Worm (Caenorhabditis elegans) whole organism, late embryonic: ENCODE results near the gene clec-55.
A peak's percentile ranks its signal among the peaks of the same experiment; 100 is the strongest.

ENCODE experiments used
- F13H6.1 ChIP-seq: sonication (generic microtip); optimal IDR thresholded peaks from 2 replicates; lab custom pipeline; 2016; ENCODE audit warnings: missing genetic modification characterization, missing compliant biosample characterization
- K02D7.2 ChIP-seq: sonication (generic microtip); optimal IDR thresholded peaks from 2 replicates; lab custom pipeline; 2017; ENCODE audit warnings: mild to moderate bottlenecking, missing genetic modification characterization, missing compliant biosample characterization
- ceh-2 ChIP-seq: sonication (generic microtip); optimal IDR thresholded peaks from 2 replicates; lab custom pipeline; 2016; ENCODE audit warnings: missing genotype, missing genetic modification characterization, missing compliant biosample characterization
- ceh-22 ChIP-seq: sonication (generic microtip); optimal IDR thresholded peaks from 2 replicates; lab custom pipeline; 2017; ENCODE audit warnings: missing biosample characterization, missing genetic modification characterization
- ceh-24 ChIP-seq: sonication (generic microtip); optimal IDR thresholded peaks from 2 replicates; lab custom pipeline; 2016; ENCODE audit warnings: mild to moderate bottlenecking, missing genetic modification characterization, missing compliant biosample characterization
- ceh-31 ChIP-seq: sonication (generic microtip); optimal IDR thresholded peaks from 2 replicates; lab custom pipeline; 2016; ENCODE audit warnings: missing genetic modification characterization, missing compliant biosample characterization
- ceh-34 ChIP-seq: sonication (generic microtip); optimal IDR thresholded peaks from 2 replicates; lab custom pipeline; 2016; ENCODE audit warnings: mild to moderate bottlenecking, missing genetic modification characterization, missing compliant biosample characterization
- ceh-45 ChIP-seq: fragments of 200-800 bp; sonication (Bioruptor generic); IDR thresholded peaks from 2 replicates; pipeline ENCODE4 v1.3.6; 2022; ENCODE audit warnings: missing genetic modification reagents, missing genetic modification characterization, missing compliant biosample characterization
- ceh-48 ChIP-seq: sonication (generic microtip); optimal IDR thresholded peaks from 2 replicates; lab custom pipeline; 2016; ENCODE audit warnings: missing genetic modification characterization, inconsistent platforms, missing compliant biosample characterization
- ceh-6 ChIP-seq: fragments of 200-800 bp; sonication (Bioruptor generic); optimal IDR thresholded peaks from 2 replicates; lab custom pipeline; 2018; ENCODE audit warnings: mild to moderate bottlenecking, missing genetic modification characterization, missing compliant biosample characterization
- dmd-4 ChIP-seq: sonication (generic microtip); optimal IDR thresholded peaks from 2 replicates; lab custom pipeline; 2016; ENCODE audit warnings: borderline replicate concordance, missing genetic modification characterization, missing compliant biosample characterization
- elt-2 ChIP-seq: sonication (generic microtip); optimal IDR thresholded peaks from 2 replicates; lab custom pipeline; 2016; ENCODE audit warnings: missing genetic modification reagents, missing genetic modification characterization, missing compliant biosample characterization
- elt-4 ChIP-seq: sonication (generic microtip); optimal IDR thresholded peaks from 2 replicates; lab custom pipeline; 2016; ENCODE audit warnings: missing genetic modification characterization, missing compliant biosample characterization
- ets-4 ChIP-seq: sonication (generic microtip); optimal IDR thresholded peaks from 2 replicates; lab custom pipeline; 2016; ENCODE audit warnings: missing genetic modification characterization, missing compliant biosample characterization
- fax-1 ChIP-seq: sonication (generic microtip); optimal IDR thresholded peaks from 2 replicates; lab custom pipeline; 2016; ENCODE audit warnings: missing genotype, missing genetic modification characterization, missing compliant biosample characterization
- hlh-15 ChIP-seq: sonication (generic microtip); optimal IDR thresholded peaks from 2 replicates; lab custom pipeline; 2016; ENCODE audit warnings: missing genetic modification characterization, missing compliant biosample characterization
- hlh-30 ChIP-seq: sonication (generic microtip); optimal IDR thresholded peaks from 2 replicates; lab custom pipeline; 2017; ENCODE audit warnings: antibody characterized with exemption, missing genetic modification characterization, missing compliant biosample characterization; ENCODE audit not compliant: insufficient read depth
- hlh-6 ChIP-seq: sonication (generic microtip); optimal IDR thresholded peaks from 2 replicates; lab custom pipeline; 2016; ENCODE audit warnings: missing genotype, missing genetic modification characterization, missing compliant biosample characterization
- lim-6 ChIP-seq: sonication (generic microtip); optimal IDR thresholded peaks from 2 replicates; lab custom pipeline; 2016; ENCODE audit warnings: missing genetic modification characterization, missing compliant biosample characterization
- mec-3 ChIP-seq: sonication (generic microtip); optimal IDR thresholded peaks from 2 replicates; lab custom pipeline; 2016; ENCODE audit warnings: borderline replicate concordance, missing genetic modification characterization, missing compliant biosample characterization
- nhr-11 ChIP-seq: fragments of 150-350 bp; optimal IDR thresholded peaks from 2 replicates; lab custom pipeline; 2014; ENCODE audit warnings: missing biosample characterization, missing genetic modification characterization
- nhr-232 ChIP-seq: sonication (generic microtip); optimal IDR thresholded peaks from 2 replicates; lab custom pipeline; 2016; ENCODE audit warnings: missing genetic modification characterization, missing compliant biosample characterization
- npax-4 ChIP-seq: sonication (generic microtip); optimal IDR thresholded peaks from 2 replicates; lab custom pipeline; 2016; ENCODE audit warnings: missing genetic modification characterization, missing compliant biosample characterization
- odd-2 ChIP-seq: sonication (generic microtip); optimal IDR thresholded peaks from 2 replicates; lab custom pipeline; 2017; ENCODE audit warnings: antibody characterized with exemption, mild to moderate bottlenecking, missing genetic modification characterization, missing compliant biosample characterization
- pax-1 ChIP-seq: fragments of 150-350 bp; optimal IDR thresholded peaks from 2 replicates; lab custom pipeline; 2014; ENCODE audit warnings: missing biosample characterization, missing genetic modification characterization
- pqm-1 ChIP-seq: sonication (generic microtip); optimal IDR thresholded peaks from 2 replicates; lab custom pipeline; 2016; ENCODE audit warnings: missing genetic modification characterization, missing compliant biosample characterization
- pros-1 ChIP-seq: fragments of 150-350 bp; optimal IDR thresholded peaks from 2 replicates; lab custom pipeline; 2014; ENCODE audit warnings: missing biosample characterization, missing genetic modification reagents, missing genetic modification characterization
- sox-2 ChIP-seq: fragments of 200-800 bp; sonication (Bioruptor generic); IDR thresholded peaks from 2 replicates; pipeline ENCODE4 v1.3.6; 2022; ENCODE audit warnings: missing genetic modification reagents, missing genetic modification characterization, missing compliant biosample characterization
- ttx-3 ChIP-seq: sonication (generic microtip); optimal IDR thresholded peaks from 2 replicates; lab custom pipeline; 2016; ENCODE audit warnings: missing genetic modification reagents, missing genetic modification characterization, missing compliant biosample characterization
- unc-42 ChIP-seq: sonication (generic microtip); optimal IDR thresholded peaks from 2 replicates; lab custom pipeline; 2016; ENCODE audit warnings: missing genotype, missing genetic modification characterization, missing compliant biosample characterization
- unc-55 ChIP-seq: sonication (generic microtip); optimal IDR thresholded peaks from 2 replicates; lab custom pipeline; 2017; ENCODE audit warnings: missing biosample characterization, missing genetic modification reagents, missing genetic modification characterization
- zip-5 ChIP-seq: sonication (generic microtip); optimal IDR thresholded peaks from 2 replicates; lab custom pipeline; 2016; ENCODE audit warnings: missing genetic modification characterization, missing compliant biosample characterization

clec-55 gene

ce11 chrV:14447240-14447763, 31.8 kb upstream of the clec-55 start, which contains the start of the genes dlat-1 and fntb-1:
Gene dlat-1, minus strand, starts transcription at chrV:14447290.
Gene fntb-1, plus strand, starts transcription at chrV:14447651.
- TF ChIP-seq elt-2 (tag; lab: Kevin White, UChicago) (peak; percentile 89), K02D7.2 (tag; lab: Kevin White, UChicago) (no peak), ceh-31 (tag; lab: Kevin White, UChicago) (no peak), ceh-2 (tag; lab: Kevin White, UChicago) (no peak), unc-55 (GFP tag; lab: Kevin White, UChicago) (no peak), fax-1 (tag; lab: Kevin White, UChicago) (no peak), hlh-15 (tag; lab: Kevin White, UChicago) (no peak)

- TF ChIP-seq ceh-45 (GFP tag; lab: Robert Waterston, UW), result no peak
- TF ChIP-seq ceh-22 (tag; lab: Kevin White, UChicago), result no peak
- TF ChIP-seq mec-3 (tag; lab: Kevin White, UChicago), result no peak
- TF ChIP-seq zip-5, result no peak
- TF ChIP-seq K02D7.2 (tag; lab: Kevin White, UChicago), result no peak
- TF ChIP-seq nhr-232 (tag; lab: Kevin White, UChicago), result no peak
- no peak for TF ChIP-seq sox-2 (GFP tag; lab: Robert Waterston, UW)
- no peak for TF ChIP-seq ceh-48
- TF ChIP-seq ceh-24 (tag; lab: Kevin White, UChicago), result no peak
- no peak for TF ChIP-seq unc-42 (tag; lab: Kevin White, UChicago)
- TF ChIP-seq pros-1, result no peak
- no peak for TF ChIP-seq ceh-34
- TF ChIP-seq elt-2 (tag; lab: Kevin White, UChicago), result no peak
- TF ChIP-seq F13H6.1, result no peak
- TF ChIP-seq ceh-2 (tag; lab: Kevin White, UChicago), result no peak
- TF ChIP-seq hlh-30 (tag; lab: Kevin White, UChicago), result no peak
- no peak for TF ChIP-seq elt-4
- no peak for TF ChIP-seq nhr-11 (tag; lab: Kevin White, UChicago)
- TF ChIP-seq dmd-4 (tag; lab: Kevin White, UChicago), result no peak
- TF ChIP-seq ceh-6 (GFP tag; lab: Kevin White, UChicago), result no peak
Observed at ce11 chrV:14448669-14449068, 30.4 kb upstream of the clec-55 start.

ce11 chrV:14449397-14449796, 29.7 kb upstream of the clec-55 start, which contains the start of gene F23B12.7:
Gene F23B12.7, plus strand, starts transcription at chrV:14449697.
- TF ChIP-seq hlh-6 (tag; lab: Kevin White, UChicago), result no peak

- TF ChIP-seq ttx-3 (tag; lab: Kevin White, UChicago) (no peak), unc-42 (tag; lab: Kevin White, UChicago) (peak; percentile 48), pqm-1 (tag; lab: Kevin White, UChicago) (no peak), odd-2 (tag; lab: Kevin White, UChicago) (no peak), ets-4 (tag; lab: Kevin White, UChicago) (no peak), pax-1 (tag; lab: Kevin White, UChicago) (no peak), lim-6 (tag; lab: Kevin White, UChicago) (no peak)
Observed at ce11 chrV:14456626-14457025, 22.5 kb upstream of the clec-55 start, which contains the start of gene bmk-1. Gene bmk-1, minus strand, starts transcription at chrV:14456984.

- no peak for TF ChIP-seq F13H6.1
Observed at ce11 chrV:14457070-14457469, 22.0 kb upstream of the clec-55 start, which contains the start of gene coh-3. Gene coh-3, plus strand, starts transcription at chrV:14457422.

ce11 chrV:14460122-14460521, 19.0 kb upstream of the clec-55 start:
- TF ChIP-seq ceh-31 (tag; lab: Kevin White, UChicago) (no peak), npax-4 (no peak), odd-2 (tag; lab: Kevin White, UChicago) (no peak), ceh-2 (tag; lab: Kevin White, UChicago) (no peak), unc-55 (GFP tag; lab: Kevin White, UChicago) (no peak)
